Worm (Caenorhabditis elegans): ENCODE data around the gene Y42A5A.3.

- TF ChIP-seq W03F9.2 (tag; optimal IDR thresholded peaks at IDR 0.05), result no peak
- no peak for TF ChIP-seq him-1 (tag; optimal IDR thresholded peaks at IDR 0.05)
- TF ChIP-seq dao-5 (tag; optimal IDR thresholded peaks at IDR 0.05), result no peak
Observed at ce11 chrV:11065513-11065912, 30.3 kb downstream of the Y42A5A.3 start, which contains the start of gene nlp-80.

Measured in whole organism, L4/young adult.